Worm (Caenorhabditis elegans): ENCODE measurements around the gene oac-10.

Gene oac-10

ce11 chrII:3909301-3909700, 39.6 kb downstream of the oac-10 start:
- TF ChIP-seq nhr-71 (tag; optimal IDR thresholded peaks at IDR 0.05) (no peak), swsn-7 (tag; optimal IDR thresholded peaks at IDR 0.05) (no peak), nhr-11 (tag; optimal IDR thresholded peaks at IDR 0.05) (no peak), ceh-90 (tag; optimal IDR thresholded peaks at IDR 0.05) (no peak), lin-15B (tag; optimal IDR thresholded peaks at IDR 0.05) (no peak), hpl-2 (GFP tag; optimal IDR thresholded peaks at IDR 0.05) (no peak), fkh-10 (GFP tag; optimal IDR thresholded peaks at IDR 0.05) (no peak), blmp-1 (tag; optimal IDR thresholded peaks at IDR 0.05) (no peak), sox-4 (tag; optimal IDR thresholded peaks at IDR 0.05) (no peak), vab-15 (tag; optimal IDR thresholded peaks at IDR 0.05) (no peak), fkh-4 (tag; optimal IDR thresholded peaks at IDR 0.05; ENCODE audit: borderline replicate concordance) (no peak), elt-2 (tag; optimal IDR thresholded peaks at IDR 0.05) (no peak), aly-2 (tag; optimal IDR thresholded peaks at IDR 0.05) (no peak), fos-1 (tag; optimal IDR thresholded peaks at IDR 0.05) (no peak)

ce11 chrII:3910737-3911136, 41.0 kb downstream of the oac-10 start, which contains the start of gene bcmo-2:
Gene bcmo-2, minus strand, starts transcription at chrII:3910837.
- TF ChIP-seq nhr-12 (tag; optimal IDR thresholded peaks at IDR 0.05) (no peak), fkh-8 (tag; optimal IDR thresholded peaks at IDR 0.05) (no peak), nhr-11 (tag; optimal IDR thresholded peaks at IDR 0.05) (no peak), efl-1 (optimal IDR thresholded peaks at IDR 0.05) (no peak), efl-1 (GFP tag; optimal IDR thresholded peaks at IDR 0.05 in 1 of 2) (peak in 1 of 2 experiments; percentile 69), unc-86 (tag; optimal IDR thresholded peaks at IDR 0.05) (no peak), nhr-76 (tag; optimal IDR thresholded peaks at IDR 0.05) (no peak), hlh-17 (GFP tag; optimal IDR thresholded peaks at IDR 0.05; ENCODE audit: borderline replicate concordance) (no peak), nhr-90 (tag; optimal IDR thresholded peaks at IDR 0.05; ENCODE audit: poor library complexity) (no peak)

ce11 chrII:3911284-3911683, 41.6 kb downstream of the oac-10 start:
- TF ChIP-seq nhr-76 (tag; optimal IDR thresholded peaks at IDR 0.05) (no peak), ceh-82 (tag; optimal IDR thresholded peaks at IDR 0.05) (peak in 1 of 3 experiments; percentile 23), nhr-90 (tag; optimal IDR thresholded peaks at IDR 0.05; ENCODE audit: poor library complexity) (peak; percentile 32), unc-62 (GFP tag; optimal IDR thresholded peaks at IDR 0.05) (no peak), nhr-71 (tag; optimal IDR thresholded peaks at IDR 0.05) (peak; percentile 20), C16A3.4 (tag; optimal IDR thresholded peaks at IDR 0.05) (peak; percentile 4), lin-39 (tag; optimal IDR thresholded peaks at IDR 0.05) (no peak), sptf-1 (tag; optimal IDR thresholded peaks at IDR 0.05) (no peak), dpl-1 (GFP tag; optimal IDR thresholded peaks at IDR 0.05) (no peak), nhr-11 (tag; optimal IDR thresholded peaks at IDR 0.05) (no peak), lin-14 (GFP tag; optimal IDR thresholded peaks at IDR 0.05) (peak; percentile 67), nhr-19 (GFP tag; conservative IDR thresholded peaks at IDR 0.05) (0 out of 2 replicates have a peak, but pooled peaks have one; percentile 16), lin-35 (GFP tag; optimal IDR thresholded peaks at IDR 0.05) (peak in 1 of 2 experiments; percentile 46), dsc-1 (tag; optimal IDR thresholded peaks at IDR 0.05) (no peak), pag-3 (tag; optimal IDR thresholded peaks at IDR 0.05; ENCODE audit: borderline replicate concordance, insufficient read depth) (no peak), egl-27 (tag; optimal IDR thresholded peaks at IDR 0.05) (no peak), ces-1 (GFP tag; optimal IDR thresholded peaks at IDR 0.05) (no peak), vab-15 (tag; optimal IDR thresholded peaks at IDR 0.05) (no peak), alr-1 (tag; optimal IDR thresholded peaks at IDR 0.05; ENCODE audit: borderline replicate concordance) (no peak), elt-2 (tag; optimal IDR thresholded peaks at IDR 0.05) (peak; percentile 85), nhr-85 (tag) (no peak), lir-3 (tag; optimal IDR thresholded peaks at IDR 0.05; ENCODE audit: poor library complexity) (no peak), mdl-1 (tag; optimal IDR thresholded peaks at IDR 0.05) (no peak), ztf-11 (tag; optimal IDR thresholded peaks at IDR 0.05) (no peak), nhr-20 (tag; optimal IDR thresholded peaks at IDR 0.05) (peak; percentile 56), efl-1 (optimal IDR thresholded peaks at IDR 0.05) (no peak), efl-1 (GFP tag; optimal IDR thresholded peaks at IDR 0.05 in 1 of 2) (peak in 1 of 2 experiments; percentile 44), nhr-77 (tag; optimal IDR thresholded peaks at IDR 0.05) (peak; percentile 21), isw-1 (GFP tag; IDR thresholded peaks at IDR 0.05) (no peak), skn-1 (tag; optimal IDR thresholded peaks at IDR 0.05) (no peak), hlh-4 (tag; optimal IDR thresholded peaks at IDR 0.05) (no peak), xbp-1 (tag; optimal IDR thresholded peaks at IDR 0.05) (no peak), unc-130 (tag; optimal IDR thresholded peaks at IDR 0.05) (no peak), ceh-90 (tag; optimal IDR thresholded peaks at IDR 0.05) (no peak), tbx-2 (tag; optimal IDR thresholded peaks at IDR 0.05) (no peak), fkh-4 (tag; optimal IDR thresholded peaks at IDR 0.05; ENCODE audit: borderline replicate concordance) (no peak)

Measured in whole organism, L1 larva.